Fruit fly (Drosophila melanogaster) whole organism, prepupa: ENCODE measurements around the gene CG7551.

Experiments used
- CG10631 ChIP-seq: fragments of 200-800 bp; sonication (Bioruptor generic); optimal IDR thresholded peaks from 2 replicates; lab custom pipeline; 2016; ENCODE audit warnings: missing biosample characterization, missing genetic modification characterization
- CG10669 ChIP-seq: fragments of 200-800 bp; sonication (Bioruptor generic); optimal IDR thresholded peaks from 3 replicates; lab custom pipeline; 2018; ENCODE audit warnings: missing biosample characterization, mild to moderate bottlenecking, missing genetic modification characterization, moderate library complexity
- CG11902 ChIP-seq: fragments of 200-800 bp; sonication (Bioruptor generic); optimal IDR thresholded peaks from 3 replicates; lab custom pipeline; 2016; ENCODE audit warnings: missing biosample characterization, missing genetic modification characterization
- CG15336 ChIP-seq: fragments of 200-800 bp; sonication (Bioruptor generic); IDR thresholded peaks from 2 replicates; pipeline ENCODE4 v1.3.6; 2022; ENCODE audit warnings: missing biosample characterization, missing genetic modification characterization
- CG1621 ChIP-seq: fragments of 200-800 bp; sonication (Bioruptor generic); optimal IDR thresholded peaks from 3 replicates; lab custom pipeline; 2018; ENCODE audit warnings: missing biosample characterization, mild to moderate bottlenecking, missing genetic modification characterization
- CG16779 ChIP-seq: fragments of 200-800 bp; sonication (Bioruptor generic); optimal IDR thresholded peaks from 3 replicates; lab custom pipeline; 2017; ENCODE audit warnings: missing biosample characterization, mild to moderate bottlenecking, missing genetic modification characterization
- CG3032 ChIP-seq: fragments of 200-800 bp; optimal IDR thresholded peaks from 2 replicates; lab custom pipeline; 2019; ENCODE audit warnings: missing biosample characterization, mild to moderate bottlenecking, missing genetic modification characterization, moderate library complexity
- CG31627 ChIP-seq: fragments of 200-800 bp; sonication (Bioruptor generic); optimal IDR thresholded peaks from 3 replicates; lab custom pipeline; 2016; ENCODE audit warnings: missing biosample characterization, missing genetic modification characterization
- CG32006 ChIP-seq: fragments of 200-800 bp; sonication (Bioruptor generic); optimal IDR thresholded peaks from 3 replicates; lab custom pipeline; 2017; ENCODE audit warnings: missing biosample characterization, mild to moderate bottlenecking, missing genetic modification characterization
- CG34406 ChIP-seq: fragments of 200-800 bp; sonication (Bioruptor generic); optimal IDR thresholded peaks from 3 replicates; lab custom pipeline; 2016; ENCODE audit warnings: missing biosample characterization, missing genetic modification characterization
- CG3919 ChIP-seq: fragments of 200-800 bp; sonication (Bioruptor generic); optimal IDR thresholded peaks from 3 replicates; lab custom pipeline; 2016; ENCODE audit warnings: missing biosample characterization, missing genetic modification characterization
- CG4318 ChIP-seq: fragments of 200-800 bp; sonication (Bioruptor generic); optimal IDR thresholded peaks from 3 replicates; lab custom pipeline; 2017; ENCODE audit warnings: missing biosample characterization, mild to moderate bottlenecking, missing genetic modification characterization
- CG6163 ChIP-seq: fragments of 200-800 bp; sonication (Bioruptor generic); IDR thresholded peaks from 3 replicates; pipeline ENCODE4 v1.3.6; 2022; ENCODE audit warnings: missing biosample characterization, missing genetic modification characterization
- CG6276 ChIP-seq: fragments of 200-800 bp; sonication (Bioruptor generic); optimal IDR thresholded peaks from 2 replicates; lab custom pipeline; 2017; ENCODE audit warnings: missing biosample characterization, mild to moderate bottlenecking, missing genetic modification characterization
- CG6808 ChIP-seq: fragments of 200-800 bp; sonication (Bioruptor generic); optimal IDR thresholded peaks from 3 replicates; lab custom pipeline; 2017; ENCODE audit warnings: missing biosample characterization, missing genetic modification characterization, mild to moderate bottlenecking, moderate library complexity, missing genetic modification reagents
- CG6854 ChIP-seq: fragments of 200-800 bp; sonication (Bioruptor generic); optimal IDR thresholded peaks from 2 replicates; lab custom pipeline; 2017; ENCODE audit warnings: missing biosample characterization, mild to moderate bottlenecking, missing genetic modification characterization
- CG7368 ChIP-seq: fragments of 200-800 bp; sonication (Bioruptor generic); optimal IDR thresholded peaks from 3 replicates; lab custom pipeline; 2016; ENCODE audit warnings: missing biosample characterization, missing genetic modification characterization
- CG8119 ChIP-seq: fragments of 200-800 bp; sonication (Bioruptor generic); IDR thresholded peaks from 3 replicates; pipeline ENCODE4 v1.3.6; 2022; ENCODE audit warnings: missing biosample characterization, missing genetic modification characterization
- CG8319 ChIP-seq: fragments of 200-800 bp; sonication (Bioruptor generic); optimal IDR thresholded peaks from 3 replicates; lab custom pipeline; 2016; ENCODE audit warnings: missing biosample characterization, missing genetic modification characterization
- CG8632 ChIP-seq: fragments of 200-800 bp; sonication (Bioruptor generic); optimal IDR thresholded peaks from 3 replicates; lab custom pipeline; 2016; ENCODE audit warnings: missing biosample characterization, missing genetic modification characterization
- CG9139 ChIP-seq: fragments of 200-800 bp; sonication (Bioruptor generic); optimal IDR thresholded peaks from 3 replicates; lab custom pipeline; 2017; ENCODE audit warnings: missing biosample characterization, mild to moderate bottlenecking, missing genetic modification characterization
- Eip75B ChIP-seq: fragments of 200-800 bp; sonication (Bioruptor generic); optimal IDR thresholded peaks from 3 replicates; lab custom pipeline; 2016; ENCODE audit warnings: missing biosample characterization, missing genetic modification characterization
- Eip78C ChIP-seq: fragments of 200-800 bp; sonication (Bioruptor generic); peaks from one replicate; lab custom pipeline; 2016; ENCODE audit warnings: missing biosample characterization, missing genetic modification characterization
- Gug ChIP-seq: fragments of 200-800 bp; sonication (Bioruptor generic); IDR thresholded peaks from 2 replicates; pipeline ENCODE4 v1.3.6; 2022; ENCODE audit warnings: missing biosample characterization, missing genetic modification characterization
- Hr38 ChIP-seq: sonication (Bioruptor generic); optimal IDR thresholded peaks from 2 replicates; lab custom pipeline; 2016; ENCODE audit warnings: missing biosample characterization, missing genetic modification characterization
- Hr4 ChIP-seq: fragments of 200-800 bp; sonication (Bioruptor generic); optimal IDR thresholded peaks from 3 replicates; lab custom pipeline; 2016; ENCODE audit warnings: missing biosample characterization, missing genetic modification characterization
- Lpt ChIP-seq: fragments of 200-800 bp; sonication (Bioruptor generic); optimal IDR thresholded peaks from 3 replicates; lab custom pipeline; 2016; ENCODE audit warnings: missing biosample characterization, missing genetic modification characterization
- Met ChIP-seq: fragments of 200-800 bp; sonication (Bioruptor generic); optimal IDR thresholded peaks from 3 replicates; lab custom pipeline; 2016; ENCODE audit warnings: missing biosample characterization, missing genetic modification characterization
- OdsH ChIP-seq: fragments of 200-800 bp; sonication (Bioruptor generic); optimal IDR thresholded peaks from 3 replicates; lab custom pipeline; 2016; ENCODE audit warnings: missing biosample characterization, missing genetic modification characterization
- Sox102F ChIP-seq: fragments of 200-800 bp; sonication (Bioruptor generic); optimal IDR thresholded peaks from 2 replicates; lab custom pipeline; 2016; ENCODE audit warnings: missing biosample characterization, mild to moderate bottlenecking, missing genetic modification characterization
- Sox14 ChIP-seq: fragments of 200-800 bp; sonication (Bioruptor generic); optimal IDR thresholded peaks from 3 replicates; lab custom pipeline; 2016; ENCODE audit warnings: missing biosample characterization, missing genetic modification characterization
- Sox15 ChIP-seq: fragments of 200-800 bp; sonication (Bioruptor generic); optimal IDR thresholded peaks from 3 replicates; lab custom pipeline; 2016; ENCODE audit warnings: missing biosample characterization, missing genetic modification characterization
- achi ChIP-seq: fragments of 200-800 bp; sonication (Bioruptor generic); optimal IDR thresholded peaks from 3 replicates; lab custom pipeline; 2016; ENCODE audit warnings: missing biosample characterization, missing genetic modification characterization
- acj6 ChIP-seq: fragments of 200-800 bp; sonication (Bioruptor generic); optimal IDR thresholded peaks from 3 replicates; lab custom pipeline; 2016; ENCODE audit warnings: missing biosample characterization, missing genetic modification characterization
- dsx ChIP-seq: fragments of 200-800 bp; optimal IDR thresholded peaks from 3 replicates; lab custom pipeline; 2019; ENCODE audit warnings: missing biosample characterization, mild to moderate bottlenecking, missing genetic modification characterization, moderate library complexity; ENCODE audit not compliant: poor library complexity, severe bottlenecking
- eg ChIP-seq: fragments of 200-800 bp; sonication (Bioruptor generic); IDR thresholded peaks from 3 replicates; pipeline ENCODE4 v1.3.6; 2022; ENCODE audit warnings: missing biosample characterization, missing genetic modification characterization
- esn ChIP-seq: fragments of 200-800 bp; sonication (Bioruptor generic); optimal IDR thresholded peaks from 2 replicates; lab custom pipeline; 2016; ENCODE audit warnings: missing biosample characterization, mild to moderate bottlenecking, missing genetic modification characterization, moderate library complexity
- fd85E ChIP-seq: fragments of 200-800 bp; sonication (Bioruptor generic); optimal IDR thresholded peaks from 3 replicates; lab custom pipeline; 2016; ENCODE audit warnings: missing biosample characterization, missing genetic modification characterization
- fkh ChIP-seq: fragments of 200-800 bp; sonication (Bioruptor generic); optimal IDR thresholded peaks from 3 replicates; lab custom pipeline; 2017; ENCODE audit warnings: missing biosample characterization, mild to moderate bottlenecking, missing genetic modification characterization, moderate library complexity
- pdm3 ChIP-seq: fragments of 200-800 bp; sonication (Bioruptor generic); optimal IDR thresholded peaks from 3 replicates; lab custom pipeline; 2016; ENCODE audit warnings: missing biosample characterization, missing genetic modification characterization
- salr ChIP-seq, 2 experiments: fragments of 200-800 bp; sonication (Bioruptor generic); optimal IDR thresholded peaks; 3 replicates each; lab custom pipeline; 2016 to 2018; ENCODE audit warnings: missing biosample characterization in 2 of 2, missing genetic modification characterization in 2 of 2, mild to moderate bottlenecking in 1 of 2
- spab ChIP-seq: fragments of 200-800 bp; sonication (Bioruptor generic); optimal IDR thresholded peaks from 2 replicates; lab custom pipeline; 2017; ENCODE audit warnings: missing biosample characterization, mild to moderate bottlenecking, missing genetic modification characterization, missing genetic modification reagents
- ss ChIP-seq, 2 experiments: fragments of 200-800 bp; sonication (Bioruptor generic); optimal IDR thresholded peaks; 2 replicates in 1 of 2; 3 replicates in 1 of 2; lab custom pipeline; 2017 to 2018; ENCODE audit warnings: mild to moderate bottlenecking in 2 of 2, missing biosample characterization in 2 of 2, missing genetic modification characterization in 2 of 2, moderate library complexity in 1 of 2
- svp ChIP-seq: fragments of 200-800 bp; sonication (Bioruptor generic); peaks from one replicate; lab custom pipeline; 2016; ENCODE audit warnings: missing biosample characterization, missing genetic modification characterization

Gene CG7551

dm6 chr3L:11441889-11442782 is 16.2 kb upstream of the CG7551 start:
- TF ChIP-seq Met (GFP tag; lab: Kevin White, UChicago) (no peak), CG15336 (GFP tag; lab: Robert Waterston, UW) (peak; percentile 75), CG3032 (peak; percentile 14), ss (GFP tag; optimal IDR thresholded peaks at IDR 0.05; lab: Kevin White, UChicago) (peak; percentile 86 to 87), CG1621 (peak; percentile 40), CG6276 (peak; percentile 38), salr (GFP tag; optimal IDR thresholded peaks at IDR 0.05; lab: Kevin White, UChicago) (no peak), Gug (GFP tag; lab: Robert Waterston, UW) (0 out of 2 replicates have a peak, but pooled peaks have one; percentile 11), CG16779 (tag; lab: Kevin White, UChicago) (peak; percentile 6), CG6854 (no peak), spab (GFP tag; lab: Kevin White, UChicago) (peak; percentile 45), Sox14 (GFP tag; lab: Kevin White, UChicago) (no peak), CG6163 (GFP tag; lab: Robert Waterston, UW) (peak; percentile 81; the same call in 2 of the 3 replicates), eg (GFP tag; lab: Robert Waterston, UW) (peak; percentile 81), CG9139 (GFP tag; lab: Kevin White, UChicago) (peak; percentile 77), pdm3 (no peak), dsx (GFP tag; lab: Kevin White, UChicago) (peak; percentile 64), Lpt (peak; percentile 51), fkh (GFP tag; lab: Kevin White, UChicago) (peak; percentile 35), CG8119 (GFP tag; lab: Robert Waterston, UW) (peak; percentile 78; the same call in 2 of the 3 replicates), Eip78C (GFP tag; lab: Kevin White, UChicago) (peak; percentile 34), CG6808 (GFP tag; lab: Kevin White, UChicago) (peak; percentile 50)

dm6 chr3L:11443474-11444080 is 14.7 kb upstream of the CG7551 start:
- TF ChIP-seq CG4318 (GFP tag; lab: Kevin White, UChicago), result peak; percentile 27
- peak; percentile 5 for TF ChIP-seq CG8632 (GFP tag; lab: Kevin White, UChicago)
- peak; percentile 53 for TF ChIP-seq Eip78C (GFP tag; lab: Kevin White, UChicago)
- TF ChIP-seq Sox15 (GFP tag; lab: Kevin White, UChicago), result no peak
- TF ChIP-seq CG8119 (GFP tag; lab: Robert Waterston, UW), result peak; percentile 61; the same call in 2 of the 3 replicates
- TF ChIP-seq achi (GFP tag; lab: Kevin White, UChicago), result peak; percentile 26
- TF ChIP-seq salr (GFP tag; optimal IDR thresholded peaks at IDR 0.05; lab: Kevin White, UChicago), result no peak
- TF ChIP-seq CG34406 (GFP tag; lab: Kevin White, UChicago), result peak; percentile 11
- peak; percentile 29 for TF ChIP-seq OdsH (GFP tag; lab: Kevin White, UChicago)
- peak; percentile 16 for TF ChIP-seq svp
- no peak for TF ChIP-seq ss (GFP tag; optimal IDR thresholded peaks at IDR 0.05; lab: Kevin White, UChicago)
- no peak for TF ChIP-seq spab (GFP tag; lab: Kevin White, UChicago)
- TF ChIP-seq CG10631 (GFP tag; lab: Kevin White, UChicago), result peak; percentile 35
- TF ChIP-seq esn (GFP tag; lab: Kevin White, UChicago), result peak; percentile 26
- peak; percentile 24 for TF ChIP-seq acj6 (GFP tag; lab: Kevin White, UChicago)
- TF ChIP-seq CG32006 (GFP tag; lab: Kevin White, UChicago), result peak; percentile 58
- TF ChIP-seq, all 60 proteins: peak for 12

DNA sequence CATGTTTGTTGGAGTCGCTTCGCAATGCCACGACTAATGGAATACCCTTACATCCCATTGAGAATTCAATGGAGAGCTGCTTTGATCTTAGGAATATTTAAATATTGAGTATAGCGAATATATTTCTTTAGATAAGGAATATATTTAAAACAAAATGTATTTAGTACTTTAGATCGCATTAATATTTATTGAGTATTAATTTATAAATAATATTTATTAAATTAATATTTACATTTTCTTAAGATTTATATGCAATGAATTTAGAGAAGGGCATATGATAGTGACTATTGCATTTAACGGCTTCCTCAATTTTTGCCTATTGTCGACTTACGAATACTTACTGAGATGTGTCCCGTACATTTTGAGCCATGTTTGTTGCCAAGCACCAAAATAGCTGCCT is 14.1 kb upstream of the CG7551 start:
- TF ChIP-seq acj6 (GFP tag; lab: Kevin White, UChicago), result no peak
- no peak for TF ChIP-seq Eip75B (GFP tag; lab: Kevin White, UChicago)
- TF ChIP-seq svp, result no peak
- peak; percentile 13 for TF ChIP-seq CG3919
- no peak for TF ChIP-seq Sox102F (GFP tag; lab: Kevin White, UChicago)
- no peak for TF ChIP-seq CG11902 (GFP tag; lab: Kevin White, UChicago)
- no peak for TF ChIP-seq pdm3
- TF ChIP-seq salr (GFP tag; optimal IDR thresholded peaks at IDR 0.05; lab: Kevin White, UChicago), result peak in 1 of 2 experiments; percentile 29
- no peak for TF ChIP-seq CG31627 (GFP tag; lab: Kevin White, UChicago)
- no peak for TF ChIP-seq eg (GFP tag; lab: Robert Waterston, UW)
- TF ChIP-seq CG8319, result no peak
- peak; percentile 80 for TF ChIP-seq CG6276
- TF ChIP-seq CG6854, result no peak
- TF ChIP-seq esn (GFP tag; lab: Kevin White, UChicago), result no peak
- TF ChIP-seq Hr38 (GFP tag; lab: Kevin White, UChicago), result no peak
- peak; percentile 18 for TF ChIP-seq CG6808 (GFP tag; lab: Kevin White, UChicago)
- no peak for TF ChIP-seq fd85E
- no peak for TF ChIP-seq CG10669 (GFP tag; lab: Kevin White, UChicago)
- TF ChIP-seq Hr4 (GFP tag; lab: Kevin White, UChicago), result peak; percentile 52
- peak; percentile 27 for TF ChIP-seq achi (GFP tag; lab: Kevin White, UChicago)
- TF ChIP-seq CG7368 (GFP tag; lab: Kevin White, UChicago), result no peak
